Fruit fly (Drosophila melanogaster): Measurements from ENCODE around the gene COX5BL.

The COX5BL gene

DNA sequence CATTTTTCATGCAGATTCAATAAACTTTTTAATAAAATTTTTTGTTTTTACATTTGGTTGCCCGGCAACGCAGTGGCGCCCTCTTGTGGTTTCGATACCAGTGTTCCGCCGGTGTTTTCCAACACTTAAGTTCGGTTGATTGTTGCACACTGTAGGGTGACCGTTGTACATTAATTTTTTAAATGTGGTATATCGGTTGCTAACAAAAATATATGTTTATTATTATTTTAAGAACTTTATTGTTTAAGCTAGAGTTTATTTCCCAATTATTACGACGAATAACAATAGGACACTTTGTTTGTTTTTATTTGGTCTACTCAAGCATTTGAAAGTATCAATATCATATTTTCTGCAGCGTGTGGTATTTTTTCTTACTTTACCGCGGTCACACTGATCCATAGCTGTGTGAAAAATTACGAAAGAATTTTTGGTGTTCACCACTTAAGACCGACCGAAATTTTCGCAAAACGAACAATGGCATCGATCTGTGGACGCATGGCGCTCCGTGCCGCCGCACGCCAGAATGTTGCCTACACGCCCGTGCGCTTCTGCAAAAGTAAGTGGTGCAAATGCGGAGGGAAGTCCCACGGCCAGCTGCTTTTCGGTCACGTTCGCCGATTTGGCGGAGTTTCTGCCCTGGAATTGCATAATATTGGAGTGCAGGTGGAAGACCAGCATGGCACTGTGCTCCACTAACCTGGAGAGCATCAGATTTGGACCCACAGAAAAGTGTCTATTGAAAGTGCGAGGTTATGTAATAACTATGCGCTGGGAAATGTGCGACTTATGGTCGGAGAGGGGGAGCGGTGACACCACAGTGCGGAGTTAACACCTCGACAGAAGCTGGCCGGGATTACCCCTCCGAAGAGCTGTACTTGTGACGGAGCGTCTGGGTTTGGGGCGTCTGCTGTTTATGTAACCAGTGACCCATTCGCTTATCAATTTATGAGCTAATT lies 1.5 kb upstream of the COX5BL start, which contains the start of the genes IFT52 and COX5B:
Gene IFT52 (minus strand): TSS at position 74 of the 956 bp plus-strand sequence.
Gene COX5B (plus strand): TSS at position 372 of the 956 bp plus-strand sequence.
- TF ChIP-seq Met (GFP tag; optimal IDR thresholded peaks at IDR 0.05): peak; percentile 55
- peak; percentile 9 for TF ChIP-seq CG34406 (GFP tag; optimal IDR thresholded peaks at IDR 0.05)
- TF ChIP-seq CG6808 (GFP tag; optimal IDR thresholded peaks at IDR 0.05): no peak
- peak; percentile 81 for TF ChIP-seq Eip78C (GFP tag)
- peak; percentile 19 for TF ChIP-seq Sox102F (GFP tag; optimal IDR thresholded peaks at IDR 0.05)
- TF ChIP-seq fkh (GFP tag; optimal IDR thresholded peaks at IDR 0.05): peak; percentile 15
- TF ChIP-seq CG6163 (GFP tag; IDR thresholded peaks at IDR 0.05): no peak
- no peak for TF ChIP-seq Hr38 (GFP tag; optimal IDR thresholded peaks at IDR 0.05)
- TF ChIP-seq cyc (GFP tag; optimal IDR thresholded peaks at IDR 0.05): peak; percentile 78
- peak; percentile 57 for TF ChIP-seq Hr39 (GFP tag; optimal IDR thresholded peaks at IDR 0.05)
- TF ChIP-seq CG3919 (GFP tag; optimal IDR thresholded peaks at IDR 0.05): peak; percentile 77
- peak; percentile 29 for TF ChIP-seq CG3032 (tag; optimal IDR thresholded peaks at IDR 0.05)
- TF ChIP-seq CG31627 (GFP tag; optimal IDR thresholded peaks at IDR 0.05): peak; percentile 60
- TF ChIP-seq CG32006 (GFP tag; optimal IDR thresholded peaks at IDR 0.05): peak; percentile 16
- TF ChIP-seq CG6276 (GFP tag; optimal IDR thresholded peaks at IDR 0.05): no peak
- peak; percentile 53 for TF ChIP-seq vri (GFP tag; optimal IDR thresholded peaks at IDR 0.05)
- TF ChIP-seq svp (GFP tag): no peak
- peak; percentile 35 for TF ChIP-seq Sox15 (GFP tag; optimal IDR thresholded peaks at IDR 0.05)
- TF ChIP-seq salr (GFP tag; optimal IDR thresholded peaks at IDR 0.05): no peak
- TF ChIP-seq achi (GFP tag; optimal IDR thresholded peaks at IDR 0.05): peak; percentile 9
- TF ChIP-seq acj6 (GFP tag; optimal IDR thresholded peaks at IDR 0.05): peak; percentile 51
- TF ChIP-seq Smox (GFP tag; optimal IDR thresholded peaks at IDR 0.05): peak; percentile 20
- no peak for TF ChIP-seq dsx (GFP tag; optimal IDR thresholded peaks at IDR 0.05; ENCODE audit: poor library complexity, severe bottlenecking)
- TF ChIP-seq topi (GFP tag; optimal IDR thresholded peaks at IDR 0.05): peak; percentile 60
- peak; percentile 8 for TF ChIP-seq CG6792 (GFP tag; optimal IDR thresholded peaks at IDR 0.05)
- peak; percentile 15 for TF ChIP-seq Eip75B (GFP tag; optimal IDR thresholded peaks at IDR 0.05)
- peak; percentile 58 for TF ChIP-seq CG11902 (GFP tag; optimal IDR thresholded peaks at IDR 0.05)
- TF ChIP-seq CG8319 (GFP tag; optimal IDR thresholded peaks at IDR 0.05): peak; percentile 29
- peak; percentile 16 for TF ChIP-seq Hr4 (GFP tag; optimal IDR thresholded peaks at IDR 0.05)
- peak; percentile 3 for TF ChIP-seq Sox14 (GFP tag; optimal IDR thresholded peaks at IDR 0.05)

DNA sequence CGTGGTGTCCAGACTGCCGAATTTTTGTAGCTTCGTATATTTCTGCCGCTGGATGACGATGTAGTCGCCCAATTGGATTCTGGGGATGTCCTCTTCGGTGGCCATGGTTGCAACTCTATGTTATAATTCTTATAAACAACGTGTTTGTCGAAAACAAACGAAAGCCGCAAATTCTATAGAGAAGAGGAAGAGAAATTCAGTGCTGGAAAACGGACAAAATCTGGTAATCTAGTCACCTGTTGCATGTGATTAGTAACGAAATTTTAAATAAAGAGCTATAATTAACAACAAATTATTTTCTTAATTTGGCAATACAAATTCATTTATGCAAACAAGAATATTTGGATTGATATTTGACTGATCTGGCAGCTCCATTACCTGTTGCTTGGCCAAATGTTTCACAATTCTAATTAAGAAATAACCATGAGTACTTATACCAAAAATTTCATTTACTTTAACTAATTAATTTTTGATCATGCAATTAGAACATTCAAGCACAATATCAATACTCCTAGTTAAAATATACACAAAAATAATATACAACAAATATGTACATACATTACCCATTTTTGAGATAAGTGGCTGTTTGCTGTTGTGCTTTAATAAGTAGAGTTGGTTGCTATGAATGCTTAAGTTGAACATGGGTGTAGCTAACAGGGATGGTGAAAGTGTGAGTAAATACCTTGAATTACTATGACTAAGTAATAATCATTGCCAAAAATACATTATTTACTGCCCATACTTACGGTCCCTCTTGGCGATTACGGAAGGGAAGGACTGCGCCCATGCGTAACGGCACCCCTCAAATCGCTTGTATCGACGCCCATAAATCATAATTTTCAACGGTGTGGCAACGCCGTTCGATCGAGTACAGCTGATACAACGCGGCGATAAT lies 2.5 kb downstream of the COX5BL start, which contains the start of the genes Trmt6 and Ent2:
Gene Trmt6 (minus strand): TSS at position 827 of the 895 bp plus-strand sequence.
Gene Ent2 (plus strand): TSS at position 863 of the 895 bp plus-strand sequence.
- TF ChIP-seq CG31627 (GFP tag; optimal IDR thresholded peaks at IDR 0.05): peak; percentile 99
- TF ChIP-seq lz (GFP tag; optimal IDR thresholded peaks at IDR 0.05): peak; percentile 97
- peak; percentile 96 for TF ChIP-seq achi (GFP tag; optimal IDR thresholded peaks at IDR 0.05)
- TF ChIP-seq CG11902 (GFP tag; optimal IDR thresholded peaks at IDR 0.05): peak; percentile 98
- TF ChIP-seq Sox102F (GFP tag; optimal IDR thresholded peaks at IDR 0.05): peak; percentile 95
- peak; percentile 98 for TF ChIP-seq Gug (GFP tag; IDR thresholded peaks at IDR 0.05)
- TF ChIP-seq Ets21C (GFP tag; optimal IDR thresholded peaks at IDR 0.05): peak; percentile 96
- peak; percentile 90 for TF ChIP-seq fd85E (GFP tag; optimal IDR thresholded peaks at IDR 0.05)
- peak; percentile 98 for TF ChIP-seq svp (GFP tag)
- peak; percentile 94 for TF ChIP-seq spab (GFP tag; optimal IDR thresholded peaks at IDR 0.05)
- TF ChIP-seq OdsH (GFP tag; optimal IDR thresholded peaks at IDR 0.05): peak; percentile 98
- peak; percentile 98 for TF ChIP-seq CG6792 (GFP tag; optimal IDR thresholded peaks at IDR 0.05)
- peak; percentile 95 for TF ChIP-seq CG15336 (GFP tag; IDR thresholded peaks at IDR 0.05)
- TF ChIP-seq dsx (GFP tag; optimal IDR thresholded peaks at IDR 0.05; ENCODE audit: poor library complexity, severe bottlenecking): peak; percentile 90
- TF ChIP-seq pdm3 (GFP tag; optimal IDR thresholded peaks at IDR 0.05): peak; percentile 97
- TF ChIP-seq salr (GFP tag; optimal IDR thresholded peaks at IDR 0.05): peak; percentile 99
- peak; percentile 94 for TF ChIP-seq dac (GFP tag; optimal IDR thresholded peaks at IDR 0.05)
- peak; percentile 96 for TF ChIP-seq CG4318 (GFP tag; optimal IDR thresholded peaks at IDR 0.05)
- peak; percentile 98 for TF ChIP-seq CG11294 (GFP tag; IDR thresholded peaks at IDR 0.05)
- TF ChIP-seq eg (GFP tag; IDR thresholded peaks at IDR 0.05): peak; percentile 99
- TF ChIP-seq Eip93F (GFP tag; optimal IDR thresholded peaks at IDR 0.05): peak; percentile 82
- peak; percentile 93 for TF ChIP-seq CG8119 (GFP tag; IDR thresholded peaks at IDR 0.05)
- TF ChIP-seq ss (GFP tag; optimal IDR thresholded peaks at IDR 0.05): peak; percentile 85 to 92
- TF ChIP-seq Blimp-1 (GFP tag; optimal IDR thresholded peaks at IDR 0.05): peak; percentile 83
- peak; percentile 95 for TF ChIP-seq vri (GFP tag; optimal IDR thresholded peaks at IDR 0.05)

Data from whole organism, prepupa.